Worm (Caenorhabditis elegans) whole organism, midembryonic: ENCODE results near the gene T25D10.4.
A peak's percentile ranks its signal among the peaks of the same experiment; 100 is the strongest.

Experiments used
- T22C8.4 ChIP-seq: fragments of 200-800 bp; sonication (Bioruptor generic); IDR thresholded peaks from 2 replicates; pipeline ENCODE4 v1.3.6; 2022; ENCODE audit warnings: missing genetic modification characterization, missing compliant biosample characterization
- cog-1 ChIP-seq: sonication (generic microtip); optimal IDR thresholded peaks from 2 replicates; lab custom pipeline; 2016; ENCODE audit warnings: missing genetic modification characterization, missing compliant biosample characterization
- flt-1 ChIP-seq: fragments of 200-800 bp; sonication (Bioruptor generic); IDR thresholded peaks from 2 replicates; pipeline ENCODE4 v1.3.6; 2022; ENCODE audit warnings: missing genetic modification characterization, missing compliant biosample characterization
- klf-2 ChIP-seq: fragments of 200-800 bp; sonication (Bioruptor generic); conservative IDR thresholded peaks from 2 replicates; pipeline ENCODE4 v1.3.6; 2022; ENCODE audit warnings: missing genetic modification reagents, missing genetic modification characterization, missing compliant biosample characterization
- med-1 ChIP-seq: sonication (generic microtip); optimal IDR thresholded peaks from 2 replicates; lab custom pipeline; 2017; ENCODE audit warnings: missing genetic modification characterization, mild to moderate bottlenecking, missing compliant biosample characterization, antibody characterized with exemption, missing genetic modification reagents; ENCODE audit not compliant: insufficient read depth
- ref-1 ChIP-seq: fragments of 200-800 bp; sonication (Bioruptor generic); conservative IDR thresholded peaks from 2 replicates; pipeline ENCODE4 v1.3.6; 2022; ENCODE audit warnings: missing genetic modification reagents, missing genetic modification characterization, missing compliant biosample characterization
- tab-1 ChIP-seq: fragments of 200-800 bp; sonication (Bioruptor generic); IDR thresholded peaks from 2 replicates; pipeline ENCODE4 v1.3.6; 2022; ENCODE audit warnings: missing genetic modification characterization, missing compliant biosample characterization
- ztf-23 ChIP-seq: fragments of 200-800 bp; sonication (Bioruptor generic); IDR thresholded peaks from 2 replicates; pipeline ENCODE4 v1.3.6; 2022; ENCODE audit warnings: missing genetic modification reagents, missing genetic modification characterization, missing compliant biosample characterization
- ztf-29 ChIP-seq: fragments of 200-800 bp; sonication (Bioruptor generic); IDR thresholded peaks from 2 replicates; pipeline ENCODE4 v1.3.6; 2022; ENCODE audit warnings: missing genetic modification reagents, missing genetic modification characterization, missing compliant biosample characterization

T25D10.4 gene

ce11 chrII:6419163-6419562, 9.1 kb upstream of the T25D10.4 start:
- TF ChIP-seq med-1 (GFP tag; lab: Kevin White, UChicago) (no peak), tab-1 (GFP tag; lab: Robert Waterston, UW) (no peak), ref-1 (no peak)

- TF ChIP-seq flt-1 (GFP tag; lab: Robert Waterston, UW), result no peak
- no peak for TF ChIP-seq cog-1 (tag; lab: Kevin White, UChicago)
- no peak for TF ChIP-seq T22C8.4 (GFP tag; lab: Robert Waterston, UW)
- no peak for TF ChIP-seq klf-2 (GFP tag; lab: Robert Waterston, UW)
- no peak for TF ChIP-seq ref-1
- TF ChIP-seq med-1 (GFP tag; lab: Kevin White, UChicago), result no peak
- TF ChIP-seq ztf-23, result no peak
- TF ChIP-seq tab-1 (GFP tag; lab: Robert Waterston, UW), result no peak
- TF ChIP-seq ztf-29 (GFP tag; lab: Robert Waterston, UW), result no peak
Observed at ce11 chrII:6417999-6418398, 7.9 kb upstream of the T25D10.4 start.

DNA sequence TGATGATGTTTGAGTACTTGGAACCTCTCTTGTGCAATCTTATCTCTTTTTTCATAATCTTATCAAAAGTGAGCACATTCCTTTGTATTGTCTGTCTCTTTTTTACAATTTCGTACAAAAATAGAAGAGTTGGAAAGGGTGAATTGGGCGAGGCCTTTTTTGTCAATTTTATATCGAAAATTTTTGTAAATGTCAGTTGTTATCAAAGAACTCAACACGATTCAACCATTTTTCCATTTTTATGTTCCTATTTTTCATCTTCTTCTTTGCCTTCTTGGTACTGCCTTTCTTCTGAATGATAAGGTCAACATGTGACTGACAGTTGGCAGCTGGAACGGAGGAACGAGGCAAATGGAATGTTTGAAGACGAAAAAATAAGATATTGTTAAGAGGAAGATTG, 3.7 kb upstream of the T25D10.4 start:
- TF ChIP-seq tab-1 (GFP tag; lab: Robert Waterston, UW) (no peak), flt-1 (GFP tag; lab: Robert Waterston, UW) (no peak), T22C8.4 (GFP tag; lab: Robert Waterston, UW) (no peak)

DNA sequence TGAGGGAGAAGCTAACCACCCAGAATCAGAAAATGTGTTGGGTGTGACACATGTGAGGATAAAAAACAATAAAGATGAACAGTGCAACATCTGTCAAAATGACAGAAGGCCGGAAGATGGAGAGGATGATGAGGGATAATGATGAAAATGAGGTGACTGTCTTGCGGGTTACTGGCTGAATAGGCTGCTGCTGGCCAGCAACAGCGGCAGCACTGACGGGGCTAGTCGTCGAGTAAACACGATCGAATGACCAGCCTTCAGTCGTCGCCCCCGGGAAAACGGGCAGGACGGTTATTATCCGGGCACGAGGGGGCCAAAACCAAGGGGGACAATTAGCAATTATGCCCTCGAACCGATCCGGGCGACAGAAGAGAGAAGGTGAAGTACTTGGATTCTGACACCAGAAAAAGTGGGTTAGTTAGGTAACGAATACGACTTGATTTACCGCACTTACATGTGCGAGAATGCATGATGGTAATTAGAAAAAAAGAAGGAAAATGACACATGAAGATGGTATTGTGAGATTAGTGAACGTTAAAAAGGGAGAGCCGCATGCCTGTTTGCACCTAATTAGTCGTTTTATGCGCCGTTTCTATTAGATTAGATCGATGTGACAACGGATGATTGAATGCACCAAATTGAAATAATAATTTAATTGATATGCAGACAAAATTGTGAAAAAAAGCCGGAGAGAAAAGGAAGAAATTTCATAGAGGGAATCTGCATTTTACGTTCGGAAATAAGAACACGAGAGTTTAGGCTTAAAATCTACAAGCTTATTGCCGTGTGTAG, 1.8 kb upstream of the T25D10.4 start:
- TF ChIP-seq med-1 (GFP tag; lab: Kevin White, UChicago) (no peak), ztf-23 (no peak), flt-1 (GFP tag; lab: Robert Waterston, UW) (0 out of 2 replicates have a peak, but pooled peaks have one; percentile 49), tab-1 (GFP tag; lab: Robert Waterston, UW) (0 out of 2 replicates have a peak, but pooled peaks have one; percentile 53)

ce11 chrII:6409098-6409497, 983 bp downstream of the T25D10.4 start:
- no peak for TF ChIP-seq ref-1
- TF ChIP-seq ztf-29 (GFP tag; lab: Robert Waterston, UW), result 0 out of 2 replicates have a peak, but pooled peaks have one; percentile 47
- TF ChIP-seq T22C8.4 (GFP tag; lab: Robert Waterston, UW), result no peak
- TF ChIP-seq ztf-23, result peak; percentile 33; the same call in 1 of the 2 replicates

- no peak for TF ChIP-seq tab-1 (GFP tag; lab: Robert Waterston, UW)
- no peak for TF ChIP-seq ztf-23
- TF ChIP-seq ztf-29 (GFP tag; lab: Robert Waterston, UW), result no peak
- no peak for TF ChIP-seq med-1 (GFP tag; lab: Kevin White, UChicago)
- no peak for TF ChIP-seq cog-1 (tag; lab: Kevin White, UChicago)
- TF ChIP-seq klf-2 (GFP tag; lab: Robert Waterston, UW), result no peak
- TF ChIP-seq T22C8.4 (GFP tag; lab: Robert Waterston, UW), result no peak
- TF ChIP-seq ref-1, result no peak
- TF ChIP-seq flt-1 (GFP tag; lab: Robert Waterston, UW), result no peak
Observed at ce11 chrII:6407279-6407678, 2.8 kb downstream of the T25D10.4 start, which contains the start of gene spp-11. TSS of gene spp-11 (minus strand) at chrII:6407379.

- TF ChIP-seq cog-1 (tag; lab: Kevin White, UChicago) (no peak), klf-2 (GFP tag; lab: Robert Waterston, UW) (no peak), flt-1 (GFP tag; lab: Robert Waterston, UW) (no peak), T22C8.4 (GFP tag; lab: Robert Waterston, UW) (no peak), ztf-23 (no peak), tab-1 (GFP tag; lab: Robert Waterston, UW) (no peak), ztf-29 (GFP tag; lab: Robert Waterston, UW) (no peak), med-1 (GFP tag; lab: Kevin White, UChicago) (no peak), ref-1 (no peak)
Observed at ce11 chrII:6403233-6403632, 6.8 kb downstream of the T25D10.4 start, which contains the start of gene T25D10.1. TSS of gene T25D10.1 (plus strand) at chrII:6403401.

ce11 chrII:6401649-6402048, 8.4 kb downstream of the T25D10.4 start, which contains the start of gene btb-2:
TSS of gene btb-2 (plus strand) at chrII:6401949.
- no peak for TF ChIP-seq tab-1 (GFP tag; lab: Robert Waterston, UW)
- TF ChIP-seq ztf-23, result no peak
- no peak for TF ChIP-seq med-1 (GFP tag; lab: Kevin White, UChicago)
- TF ChIP-seq flt-1 (GFP tag; lab: Robert Waterston, UW), result no peak
- no peak for TF ChIP-seq klf-2 (GFP tag; lab: Robert Waterston, UW)
- no peak for TF ChIP-seq cog-1 (tag; lab: Kevin White, UChicago)
- TF ChIP-seq T22C8.4 (GFP tag; lab: Robert Waterston, UW), result no peak

- TF ChIP-seq cog-1 (tag; lab: Kevin White, UChicago) (no peak), med-1 (GFP tag; lab: Kevin White, UChicago) (no peak), flt-1 (GFP tag; lab: Robert Waterston, UW) (no peak), ztf-29 (GFP tag; lab: Robert Waterston, UW) (no peak), T22C8.4 (GFP tag; lab: Robert Waterston, UW) (no peak), tab-1 (GFP tag; lab: Robert Waterston, UW) (no peak), klf-2 (GFP tag; lab: Robert Waterston, UW) (no peak), ref-1 (no peak), ztf-23 (no peak)
Observed at ce11 chrII:6398406-6398805, 11.7 kb downstream of the T25D10.4 start, which contains the start of gene zig-10. TSS of gene zig-10 (plus strand) at chrII:6398706.

DNA sequence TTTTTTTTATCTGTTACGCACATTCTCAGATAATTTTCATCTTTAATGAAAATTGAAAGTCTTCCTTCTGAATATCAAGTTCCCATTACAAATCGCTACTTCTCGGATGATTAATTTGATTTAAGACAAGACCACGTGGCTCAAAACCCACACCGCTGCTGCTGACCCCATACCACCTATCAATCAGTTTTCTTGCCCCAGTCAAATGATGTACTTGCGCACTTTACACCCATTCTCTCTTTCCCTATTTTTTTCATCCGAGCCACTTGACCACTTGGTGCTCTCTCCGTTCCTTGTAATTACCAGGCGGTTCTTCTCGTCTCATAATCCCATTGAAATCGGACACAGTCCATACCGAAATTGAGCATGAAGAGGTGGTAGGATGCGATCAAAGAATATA, 16.0 kb downstream of the T25D10.4 start:
- TF ChIP-seq klf-2 (GFP tag; lab: Robert Waterston, UW), result no peak
- TF ChIP-seq ref-1, result no peak
- TF ChIP-seq cog-1 (tag; lab: Kevin White, UChicago), result no peak
- TF ChIP-seq flt-1 (GFP tag; lab: Robert Waterston, UW), result no peak
- no peak for TF ChIP-seq tab-1 (GFP tag; lab: Robert Waterston, UW)
- TF ChIP-seq T22C8.4 (GFP tag; lab: Robert Waterston, UW), result no peak
- TF ChIP-seq med-1 (GFP tag; lab: Kevin White, UChicago), result no peak
- TF ChIP-seq ztf-23, result no peak
- no peak for TF ChIP-seq ztf-29 (GFP tag; lab: Robert Waterston, UW)
